Worm (Caenorhabditis elegans): ENCODE results near the gene Y110A2AL.9.
"Not testable (repeated sequence)": the region's sequence is repeated elsewhere in the genome, so short reads cannot be mapped to it uniquely, and the experiment has no call there.

The Y110A2AL.9 gene

ce11 chrII:2845674-2846073 is 20.8 kb downstream of the Y110A2AL.9 start:
- TF ChIP-seq unc-3 (GFP tag; conservative IDR thresholded peaks at IDR 0.05) (no peak), unc-3 (tag; optimal IDR thresholded peaks at IDR 0.05) (no peak), dmd-4 (tag; optimal IDR thresholded peaks at IDR 0.05; ENCODE audit: borderline replicate concordance) (no peak), hlh-8 (tag; optimal IDR thresholded peaks at IDR 0.05) (no peak), madf-2 (tag; optimal IDR thresholded peaks at IDR 0.05) (no peak), T23F11.4 (GFP tag; optimal IDR thresholded peaks at IDR 0.05) (no peak), ttx-3 (tag; optimal IDR thresholded peaks at IDR 0.05) (no peak), ceh-30 (tag; optimal IDR thresholded peaks at IDR 0.05) (no peak), pag-3 (tag; optimal IDR thresholded peaks at IDR 0.05; ENCODE audit: borderline replicate concordance) (no peak), F13H6.1 (tag; optimal IDR thresholded peaks at IDR 0.05) (no peak), tbx-2 (tag; optimal IDR thresholded peaks at IDR 0.05) (no peak), pros-1 (tag; optimal IDR thresholded peaks at IDR 0.05) (no peak), ceh-14 (tag; optimal IDR thresholded peaks at IDR 0.05) (no peak), pat-9 (tag; optimal IDR thresholded peaks at IDR 0.05) (no peak), fax-1 (tag; optimal IDR thresholded peaks at IDR 0.05) (no peak), ets-4 (tag; optimal IDR thresholded peaks at IDR 0.05) (no peak), pha-4 (tag; optimal IDR thresholded peaks at IDR 0.05) (no peak)

DNA sequence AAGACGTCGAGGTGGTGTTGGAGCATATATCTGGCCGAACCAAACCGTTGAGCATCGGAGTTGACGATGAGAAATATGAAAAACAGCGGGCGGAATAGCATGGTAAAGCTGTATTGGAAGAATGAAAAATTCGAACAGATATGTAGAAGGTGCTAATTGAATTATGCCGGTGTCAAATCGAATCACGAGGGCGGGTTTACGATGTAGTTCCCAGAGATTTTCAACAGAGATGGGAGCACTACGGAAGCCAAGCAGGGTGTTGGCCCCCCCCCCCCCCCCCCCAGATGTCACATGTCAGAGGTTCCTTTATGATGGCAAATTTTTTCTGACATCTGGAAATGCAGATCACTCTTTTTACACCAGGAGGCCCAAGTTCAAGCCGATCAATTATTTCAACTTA is 23.4 kb downstream of the Y110A2AL.9 start, which contains the start of gene Y110A2AL.7:
Gene Y110A2AL.7, minus strand, starts transcription at position 101 of the 400 bp plus-strand sequence.
- TF ChIP-seq C38D4.7 (GFP tag; optimal IDR thresholded peaks at IDR 0.05) (no peak), fkh-6 (tag; optimal IDR thresholded peaks at IDR 0.05) (no peak), C08G9.2 (tag; optimal IDR thresholded peaks at IDR 0.05) (no peak), nfya-1 (tag; optimal IDR thresholded peaks at IDR 0.05) (no peak), zip-5 (tag; optimal IDR thresholded peaks at IDR 0.05) (no peak), unc-42 (tag; optimal IDR thresholded peaks at IDR 0.05) (no peak), K09A11.1 (tag; optimal IDR thresholded peaks at IDR 0.05; ENCODE audit: insufficient read depth) (no peak), ceh-2 (tag; optimal IDR thresholded peaks at IDR 0.05) (no peak), ztf-16 (tag; optimal IDR thresholded peaks at IDR 0.05) (no peak)

DNA sequence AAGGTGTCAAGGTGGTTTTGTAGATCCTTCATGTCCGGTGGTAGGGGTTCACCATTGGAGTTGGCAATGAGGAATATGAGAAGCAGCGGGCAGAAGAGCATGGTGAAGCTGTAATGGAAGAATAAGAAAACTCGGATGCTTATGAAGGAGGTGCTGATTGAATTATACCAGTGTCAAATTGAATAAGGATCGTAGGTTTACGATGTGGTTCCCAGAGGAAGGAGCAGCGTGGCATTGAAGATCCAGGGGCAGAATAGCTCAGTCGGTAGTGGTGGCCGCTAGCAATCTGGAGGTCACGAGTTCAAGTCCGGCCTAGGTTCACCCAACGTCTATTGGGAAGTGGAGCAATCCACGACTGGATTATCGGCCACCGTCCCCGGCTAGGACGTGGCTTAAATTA is 24.9 kb downstream of the Y110A2AL.9 start, which contains the start of gene Y110A2AL.6:
Gene Y110A2AL.6, minus strand, starts transcription at position 101 of the 400 bp plus-strand sequence.
- TF ChIP-seq unc-86 (tag; optimal IDR thresholded peaks at IDR 0.05) (no peak), mec-3 (tag; optimal IDR thresholded peaks at IDR 0.05; ENCODE audit: borderline replicate concordance) (no peak), ttx-3 (tag; optimal IDR thresholded peaks at IDR 0.05) (no peak), Y22D7AL.16 (tag; optimal IDR thresholded peaks at IDR 0.05) (no peak), hlh-15 (tag; optimal IDR thresholded peaks at IDR 0.05) (no peak), ahr-1 (tag; optimal IDR thresholded peaks at IDR 0.05) (no peak), fkh-10 (GFP tag; optimal IDR thresholded peaks at IDR 0.05) (no peak), ceh-31 (tag; optimal IDR thresholded peaks at IDR 0.05) (no peak), pqm-1 (tag; optimal IDR thresholded peaks at IDR 0.05) (no peak), hlh-13 (GFP tag; optimal IDR thresholded peaks at IDR 0.05) (no peak)

ce11 chrII:2839004-2839403 is 27.4 kb downstream of the Y110A2AL.9 start, which contains the start of gene Y110A2AL.4:
Y110A2AL.4 (plus strand) TSS chrII:2839304.
- TF ChIP-seq ceh-18 (tag; optimal IDR thresholded peaks at IDR 0.05); hlh-30 (tag; optimal IDR thresholded peaks at IDR 0.05; ENCODE audit: insufficient read depth); K02D7.2 (tag; optimal IDR thresholded peaks at IDR 0.05): not testable (repeated sequence)
